Worm (Caenorhabditis elegans): ENCODE data around the gene lmd-3.

- TF ChIP-seq mdl-1 (tag; optimal IDR thresholded peaks at IDR 0.05) (no peak), unc-39 (tag; optimal IDR thresholded peaks at IDR 0.05) (no peak), unc-130 (GFP tag; optimal IDR thresholded peaks at IDR 0.05) (no peak)
Observed at ce11 chrV:8384809-8385208, 59.8 kb downstream of the lmd-3 start.
